Worm (Caenorhabditis elegans) whole organism, L4 larva: ENCODE data around the gene let-99.

Experiments used
- F37D6.2 ChIP-seq: sonication (generic microtip); optimal IDR thresholded peaks from 2 replicates; lab custom pipeline; 2016; ENCODE audit warnings: mild to moderate bottlenecking, missing genetic modification characterization, missing compliant biosample characterization
- F44E2.7 ChIP-seq: fragments of 200-800 bp; sonication (Bioruptor generic); IDR thresholded peaks from 2 replicates; pipeline ENCODE4 v2.1.2; 2022; ENCODE audit warnings: missing genetic modification characterization, missing compliant biosample characterization
- F49E8.2 ChIP-seq: sonication (generic microtip); optimal IDR thresholded peaks from 2 replicates; lab custom pipeline; 2016; ENCODE audit warnings: missing compliant biosample characterization, mild to moderate bottlenecking, missing genetic modification characterization, borderline replicate concordance
- T26A8.4 ChIP-seq: fragments of 200-800 bp; sonication (Bioruptor generic); IDR thresholded peaks from 2 replicates; pipeline ENCODE4 v1.3.6; 2022; ENCODE audit warnings: missing genetic modification characterization, missing compliant biosample characterization
- Y5F2A.4 ChIP-seq: fragments of 200-800 bp; sonication (Bioruptor generic); optimal IDR thresholded peaks from 2 replicates; lab custom pipeline; 2018; ENCODE audit warnings: mild to moderate bottlenecking, missing genetic modification characterization, missing compliant biosample characterization
- aha-1 ChIP-seq: fragments of 150-350 bp; peaks from one replicate; lab custom pipeline; 2014; ENCODE audit warnings: missing biosample characterization, missing genetic modification characterization
- aly-2 ChIP-seq: sonication (generic microtip); optimal IDR thresholded peaks from 2 replicates; lab custom pipeline; 2018; ENCODE audit warnings: missing biosample characterization, missing genetic modification characterization
- ama-1 ChIP-seq: fragments of 150-350 bp; optimal IDR thresholded peaks from 2 replicates; lab custom pipeline; 2014; ENCODE audit warnings: inconsistent platforms, mixed read lengths
- cey-2 ChIP-seq: sonication (generic microtip); optimal IDR thresholded peaks from 3 replicates; lab custom pipeline; 2017; ENCODE audit warnings: missing genetic modification characterization, mild to moderate bottlenecking, missing compliant biosample characterization, antibody characterized with exemption, borderline replicate concordance; ENCODE audit not compliant: insufficient read depth
- ctbp-1 ChIP-seq: fragments of 200-800 bp; sonication (Bioruptor generic); IDR thresholded peaks from 2 replicates; pipeline ENCODE4 v1.3.6; 2022; ENCODE audit warnings: missing genetic modification reagents, missing genetic modification characterization, missing compliant biosample characterization
- daf-16 ChIP-seq, 3 experiments: sonication (generic microtip); optimal IDR thresholded peaks; 2 replicates each; lab custom pipeline; 2016 to 2017; ENCODE audit warnings: missing genetic modification characterization in 3 of 3, missing genetic modification reagents in 3 of 3, mild to moderate bottlenecking in 2 of 3, missing compliant biosample characterization in 2 of 3, missing biosample characterization in 1 of 3, moderate library complexity in 1 of 3
- dmd-8 ChIP-seq: fragments of 200-800 bp; sonication (Bioruptor generic); IDR thresholded peaks from 2 replicates; pipeline ENCODE4 v1.3.6; 2022; ENCODE audit warnings: missing genetic modification characterization, missing compliant biosample characterization
- egl-43 ChIP-seq: fragments of 200-800 bp; sonication (Bioruptor generic); IDR thresholded peaks from 2 replicates; pipeline ENCODE4 v1.3.6; 2022; ENCODE audit warnings: missing genetic modification reagents, missing genetic modification characterization, missing compliant biosample characterization
- fkh-10 ChIP-seq: fragments of 150-350 bp; optimal IDR thresholded peaks from 2 replicates; lab custom pipeline; 2014; ENCODE audit warnings: missing biosample characterization, missing genetic modification reagents, missing genetic modification characterization
- fos-1 ChIP-seq: fragments of 150-350 bp; optimal IDR thresholded peaks from 2 replicates; lab custom pipeline; 2014; ENCODE audit warnings: missing biosample characterization, missing genetic modification characterization
- hif-1 ChIP-seq, 2 experiments: sonication (generic microtip); optimal IDR thresholded peaks; 2 replicates each; lab custom pipeline; 2016 to 2017; ENCODE audit warnings: missing compliant biosample characterization in 2 of 2, missing genetic modification characterization in 2 of 2, missing genetic modification reagents in 2 of 2, missing genotype in 2 of 2, mild to moderate bottlenecking in 1 of 2
- hlh-30 ChIP-seq: sonication (generic microtip); optimal IDR thresholded peaks from 2 replicates; lab custom pipeline; 2017; ENCODE audit warnings: antibody characterized with exemption, mild to moderate bottlenecking, missing genetic modification characterization, missing compliant biosample characterization; ENCODE audit not compliant: insufficient read depth
- hmg-1.1 ChIP-seq: fragments of 200-800 bp; sonication (Bioruptor generic); IDR thresholded peaks from 2 replicates; pipeline ENCODE4 v1.3.6; 2022; ENCODE audit warnings: missing genetic modification reagents, missing genetic modification characterization, missing compliant biosample characterization
- jun-1 ChIP-seq: fragments of 150-350 bp; optimal IDR thresholded peaks from 2 replicates; lab custom pipeline; 2014; ENCODE audit warnings: missing biosample characterization, missing genetic modification reagents, missing genetic modification characterization
- lin-1 ChIP-seq: fragments of 200-800 bp; sonication (Bioruptor generic); IDR thresholded peaks from 2 replicates; pipeline ENCODE4 v1.3.6; 2022; ENCODE audit warnings: missing genetic modification reagents, missing genetic modification characterization, missing compliant biosample characterization
- lir-3 ChIP-seq: sonication (generic microtip); optimal IDR thresholded peaks from 2 replicates; lab custom pipeline; 2016; ENCODE audit warnings: mild to moderate bottlenecking, missing genetic modification characterization, missing compliant biosample characterization
- lsy-2 ChIP-seq, 2 experiments: fragments of 150-350 bp in 1 of 2; sonication (generic microtip) in 1 of 2; optimal IDR thresholded peaks; 2 replicates each; lab custom pipeline; 2014 to 2017; ENCODE audit warnings: missing biosample characterization in 2 of 2, missing genetic modification characterization in 2 of 2
- mdl-1 ChIP-seq, 2 experiments: fragments of 150-350 bp in 1 of 2; sonication (generic microtip) in 1 of 2; optimal IDR thresholded peaks; 2 replicates each; lab custom pipeline; 2014 to 2017; ENCODE audit warnings: missing biosample characterization in 2 of 2, missing genetic modification characterization in 2 of 2
- mep-1 ChIP-seq: fragments of 150-350 bp; sonication (generic microtip); optimal IDR thresholded peaks from 3 replicates; lab custom pipeline; 2014; ENCODE audit warnings: missing biosample characterization, missing genetic modification characterization
- mes-2 ChIP-seq: sonication (generic microtip); optimal IDR thresholded peaks from 2 replicates; lab custom pipeline; 2016; ENCODE audit warnings: missing genotype, mild to moderate bottlenecking, missing genetic modification characterization, missing compliant biosample characterization; ENCODE audit not compliant: poor library complexity, severe bottlenecking
- nhr-102 ChIP-seq: sonication (generic microtip); optimal IDR thresholded peaks from 2 replicates; lab custom pipeline; 2016; ENCODE audit warnings: mild to moderate bottlenecking, missing genetic modification characterization, moderate library complexity, missing compliant biosample characterization
- nhr-11 ChIP-seq: fragments of 150-350 bp; optimal IDR thresholded peaks from 2 replicates; lab custom pipeline; 2014; ENCODE audit warnings: missing biosample characterization, missing genetic modification characterization
- nhr-25 ChIP-seq: sonication (generic microtip); optimal IDR thresholded peaks from 2 replicates; lab custom pipeline; 2017; ENCODE audit warnings: missing genetic modification characterization, mild to moderate bottlenecking, missing compliant biosample characterization, antibody characterized with exemption, moderate library complexity, borderline replicate concordance; ENCODE audit not compliant: insufficient read depth
- nhr-28 ChIP-seq: fragments of 150-350 bp; optimal IDR thresholded peaks from 2 replicates; lab custom pipeline; 2014; ENCODE audit warnings: missing biosample characterization, missing genetic modification characterization
- rbr-2 ChIP-seq: sonication (generic microtip); optimal IDR thresholded peaks from 2 replicates; lab custom pipeline; 2016; ENCODE audit warnings: missing genotype, missing genetic modification characterization, missing compliant biosample characterization
- set-16 ChIP-seq: fragments of 200-800 bp; sonication (Bioruptor generic); IDR thresholded peaks from 2 replicates; pipeline ENCODE4 v1.3.6; 2022; ENCODE audit warnings: missing genetic modification reagents, missing genetic modification characterization, missing compliant biosample characterization
- tra-1 ChIP-seq: fragments of 200-800 bp; sonication (Bioruptor generic); IDR thresholded peaks from 2 replicates; pipeline ENCODE4 v1.3.6; 2022; ENCODE audit warnings: missing genetic modification reagents, missing genetic modification characterization, missing compliant biosample characterization
- vab-7 ChIP-seq: fragments of 200-800 bp; sonication (Bioruptor generic); IDR thresholded peaks from 2 replicates; pipeline ENCODE4 v1.3.6; 2022; ENCODE audit warnings: missing genetic modification reagents, missing genetic modification characterization, missing compliant biosample characterization
- zag-1 ChIP-seq: fragments of 150-350 bp; optimal IDR thresholded peaks from 2 replicates; lab custom pipeline; 2014; ENCODE audit warnings: missing biosample characterization, missing genetic modification characterization
- zfp-3 ChIP-seq: fragments of 200-800 bp; sonication (Bioruptor generic); conservative IDR thresholded peaks from 2 replicates; pipeline ENCODE4 v1.3.6; 2022; ENCODE audit warnings: missing genetic modification reagents, missing genetic modification characterization, missing compliant biosample characterization

Gene let-99

ce11 chrIV:12584146-12584545, 16.5 kb downstream of the let-99 start:
- no peak for TF ChIP-seq zag-1
- TF ChIP-seq ctbp-1 (GFP tag; lab: Robert Waterston, UW) = 0 out of 2 replicates have a peak, but pooled peaks have one; percentile 42
- peak; percentile 67 for TF ChIP-seq rbr-2 (tag; lab: Kevin White, UChicago)
- no peak; the same call in 1 of the 2 replicates for TF ChIP-seq egl-43 (GFP tag; lab: Robert Waterston, UW)
- TF ChIP-seq fkh-10 (GFP tag; lab: Kevin White, UChicago) = peak; percentile 34
- TF ChIP-seq F37D6.2 = peak; percentile 2
- TF ChIP-seq mes-2 (tag; lab: Kevin White, UChicago) = peak; percentile 24
- TF ChIP-seq set-16 = peak; percentile 54; the same call in 1 of the 2 replicates
- no peak for TF ChIP-seq aha-1 (tag; lab: Kevin White, UChicago)
- peak in 1 of 2 experiments; percentile 2 for TF ChIP-seq mdl-1 (tag; optimal IDR thresholded peaks at IDR 0.05; lab: Kevin White, UChicago)
- no peak for TF ChIP-seq daf-16 (GFP tag; optimal IDR thresholded peaks at IDR 0.05; lab: Kevin White, UChicago)
- TF ChIP-seq daf-16 (tag; optimal IDR thresholded peaks at IDR 0.05; lab: Kevin White, UChicago) = no peak
- no peak for TF ChIP-seq nhr-28 (tag; lab: Kevin White, UChicago)
- TF ChIP-seq F49E8.2 = no peak
- no peak for TF ChIP-seq ama-1 (lab: Kevin White, UChicago)
- peak in 1 of 2 experiments; percentile 44 for TF ChIP-seq lsy-2 (tag; optimal IDR thresholded peaks at IDR 0.05; lab: Kevin White, UChicago)
- no peak for TF ChIP-seq tra-1 (GFP tag; lab: Robert Waterston, UW)
- TF ChIP-seq hlh-30 (tag; lab: Kevin White, UChicago) = peak; percentile 14
- TF ChIP-seq F44E2.7 = no peak
- TF ChIP-seq Y5F2A.4 = no peak
- peak; percentile 46; the same call in 1 of the 2 replicates for TF ChIP-seq hmg-1.1 (GFP tag; lab: Robert Waterston, UW)
- TF ChIP-seq vab-7 (GFP tag; lab: Robert Waterston, UW) = 0 out of 2 replicates have a peak, but pooled peaks have one; percentile 26
- TF ChIP-seq mep-1 (tag; lab: Kevin White, UChicago) = peak; percentile 71
- no peak for TF ChIP-seq nhr-11 (tag; lab: Kevin White, UChicago)

DNA sequence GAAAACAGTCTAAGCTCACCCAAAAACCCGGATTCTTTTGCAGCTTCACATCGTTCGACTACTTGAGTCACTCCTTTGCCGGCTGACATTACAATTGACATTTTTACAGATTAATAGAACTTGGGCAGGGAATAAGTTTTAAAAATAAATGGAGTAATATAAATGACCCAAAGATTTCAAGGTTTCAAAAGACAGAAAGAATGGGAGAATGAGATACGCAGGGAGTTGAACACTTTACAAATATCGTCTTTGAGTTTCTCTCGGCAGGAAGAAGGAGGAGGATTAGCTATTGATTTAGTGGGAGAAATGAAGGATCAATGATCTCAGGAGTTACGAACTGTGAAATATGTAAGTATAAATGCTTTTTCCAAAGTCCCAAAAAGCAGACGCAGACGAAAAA, 18.3 kb downstream of the let-99 start, which contains the start of gene K08E7.8:
TSS of gene K08E7.8 (minus strand) at position 101 of the 400 bp plus-strand sequence.
- no peak for TF ChIP-seq nhr-28 (tag; lab: Kevin White, UChicago)

DNA sequence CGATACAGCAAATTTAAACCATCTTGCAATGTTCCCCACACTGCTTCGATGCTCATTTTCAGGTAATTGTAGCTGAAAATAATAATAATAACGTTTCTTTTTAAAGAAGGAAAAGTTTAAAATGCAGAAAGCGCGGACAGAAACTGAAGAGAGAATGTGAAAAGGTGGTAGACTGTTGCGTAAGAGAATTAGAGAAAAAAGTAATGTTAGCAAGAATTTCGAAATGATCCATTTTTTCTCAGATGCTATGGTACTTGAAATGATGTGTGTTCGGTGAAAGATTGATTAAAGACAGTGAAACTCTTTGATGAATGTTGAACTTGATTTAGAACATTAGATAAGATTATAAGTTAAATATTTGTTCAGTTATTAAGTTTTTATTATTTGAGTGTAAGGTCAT, 22.7 kb downstream of the let-99 start, which contains the start of gene cul-6:
TSS of gene cul-6 (minus strand) at position 79 of the 400 bp plus-strand sequence.
- TF ChIP-seq nhr-102 (tag; lab: Kevin White, UChicago) (no peak), F44E2.7 (no peak), zfp-3 (no peak), daf-16 (GFP tag; optimal IDR thresholded peaks at IDR 0.05; lab: Kevin White, UChicago) (no peak), daf-16 (tag; optimal IDR thresholded peaks at IDR 0.05; lab: Kevin White, UChicago) (no peak), nhr-25 (tag; lab: Kevin White, UChicago) (no peak), lir-3 (no peak), hif-1 (tag; optimal IDR thresholded peaks at IDR 0.05; lab: Kevin White, UChicago) (no peak), jun-1 (tag; lab: Kevin White, UChicago) (no peak), fos-1 (tag; lab: Kevin White, UChicago) (no peak), dmd-8 (GFP tag; lab: Robert Waterston, UW) (no peak), T26A8.4 (GFP tag; lab: Robert Waterston, UW) (no peak), lin-1 (GFP tag; lab: Robert Waterston, UW) (no peak), cey-2 (tag; lab: Kevin White, UChicago) (no peak), aly-2 (tag; lab: Kevin White, UChicago) (no peak), Y5F2A.4 (no peak)
